Worm (Caenorhabditis elegans) whole organism, L4/young adult: ENCODE measurements around the gene srd-31.

Experiments used
- W03F9.2 ChIP-seq: fragments of 150-350 bp; optimal IDR thresholded peaks from 2 replicates; lab custom pipeline; 2014; ENCODE audit warnings: missing biosample characterization, missing genetic modification characterization
- dao-5 ChIP-seq: sonication (generic microtip); optimal IDR thresholded peaks from 2 replicates; lab custom pipeline; 2016; ENCODE audit warnings: missing genotype, missing genetic modification characterization, moderate library complexity, missing compliant biosample characterization
- him-1 ChIP-seq: sonication (generic microtip); optimal IDR thresholded peaks from 2 replicates; lab custom pipeline; 2016; ENCODE audit warnings: missing genotype, missing genetic modification reagents, missing genetic modification characterization, missing compliant biosample characterization

Gene srd-31

ce11 chrV:7639787-7640186 lies 5.2 kb upstream of the srd-31 start, which contains the start of gene F07C4.10:
TSS of gene F07C4.10 (minus strand) at chrV:7639887.
- no peak for TF ChIP-seq him-1
- TF ChIP-seq W03F9.2 (tag; lab: Kevin White, UChicago) = no peak
- no peak for TF ChIP-seq dao-5 (tag; lab: Kevin White, UChicago)

DNA sequence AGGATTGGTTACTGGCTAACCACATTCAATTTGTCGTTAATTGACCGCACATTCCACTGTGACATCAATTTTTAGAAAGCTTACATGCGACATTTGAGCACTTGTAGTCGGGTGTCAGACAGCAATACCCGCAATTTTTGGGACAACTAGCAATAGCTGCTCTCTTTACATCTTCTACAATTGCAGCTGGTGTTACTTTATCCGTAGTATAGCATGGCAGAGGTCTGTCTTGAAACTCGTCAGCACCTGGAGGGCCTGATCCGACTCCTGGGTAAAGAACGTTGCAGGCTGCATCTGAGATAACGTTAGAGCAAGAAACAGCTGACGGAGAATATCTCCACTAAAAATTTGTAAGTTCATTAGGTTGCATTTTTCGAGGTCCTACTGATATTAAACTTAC lies 4.8 kb upstream of the srd-31 start:
- no peak for TF ChIP-seq him-1
- TF ChIP-seq dao-5 (tag; lab: Kevin White, UChicago) = no peak
- TF ChIP-seq W03F9.2 (tag; lab: Kevin White, UChicago) = no peak

ce11 chrV:7637801-7638200 lies 3.2 kb upstream of the srd-31 start, which contains the start of gene clec-45:
TSS of gene clec-45 (plus strand) at chrV:7638101.
- no peak for TF ChIP-seq dao-5 (tag; lab: Kevin White, UChicago)
- TF ChIP-seq W03F9.2 (tag; lab: Kevin White, UChicago) = no peak
- no peak for TF ChIP-seq him-1

- no peak for TF ChIP-seq W03F9.2 (tag; lab: Kevin White, UChicago)
- no peak for TF ChIP-seq dao-5 (tag; lab: Kevin White, UChicago)
- TF ChIP-seq him-1 = no peak
Observed at ce11 chrV:7635469-7635868, 912 bp upstream of the srd-31 start, which contains the start of gene srd-29. TSS of gene srd-29 (plus strand) at chrV:7635769.

- no peak for TF ChIP-seq him-1
- TF ChIP-seq W03F9.2 (tag; lab: Kevin White, UChicago) = no peak
- no peak for TF ChIP-seq dao-5 (tag; lab: Kevin White, UChicago)
Observed at ce11 chrV:7631732-7632131, 2.8 kb downstream of the srd-31 start, which contains the start of gene srd-25. TSS of gene srd-25 (plus strand) at chrV:7632032.

DNA sequence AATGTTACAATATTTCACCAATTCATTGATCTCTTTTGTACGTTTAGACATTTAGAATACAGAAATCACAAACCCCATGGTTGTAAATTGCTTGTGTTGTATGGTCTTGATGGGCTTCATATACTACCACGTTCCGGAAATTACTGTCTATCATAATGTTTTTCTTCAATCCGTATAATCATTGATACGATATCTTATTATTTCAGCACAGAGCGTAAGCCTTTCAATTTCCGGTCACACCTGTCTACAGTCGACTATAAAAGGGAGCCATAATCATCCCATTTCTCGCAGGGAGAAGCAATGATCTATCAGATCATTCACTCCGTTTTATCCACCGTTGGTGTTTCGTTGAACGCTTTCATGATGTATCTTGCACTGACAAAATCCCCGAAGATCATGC lies 5.1 kb downstream of the srd-31 start, which contains the start of gene srd-30:
TSS of gene srd-30 (plus strand) at position 301 of the 400 bp plus-strand sequence.
- TF ChIP-seq dao-5 (tag; lab: Kevin White, UChicago) (no peak), W03F9.2 (tag; lab: Kevin White, UChicago) (no peak), him-1 (no peak)

DNA sequence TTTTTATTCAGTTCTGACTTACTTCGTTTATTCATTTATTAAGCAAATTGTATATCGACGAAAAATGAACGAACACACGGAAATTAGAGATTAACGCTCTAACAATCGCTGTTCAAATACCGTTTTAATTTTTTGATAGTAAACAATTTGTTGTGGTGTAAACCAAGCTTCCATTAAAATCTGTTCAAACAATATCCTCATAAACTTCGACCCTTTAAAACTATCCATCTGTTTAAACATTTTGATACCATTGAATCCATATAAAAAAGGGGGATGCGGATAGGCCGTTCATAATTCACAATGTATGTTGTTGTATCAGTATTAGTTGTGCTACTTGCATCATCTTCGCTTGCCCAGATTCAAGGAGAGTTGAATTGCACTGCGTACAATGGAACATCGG lies 8.0 kb downstream of the srd-31 start, which contains the start of gene F07C4.6:
TSS of gene F07C4.6 (plus strand) at position 301 of the 400 bp plus-strand sequence.
- no peak for TF ChIP-seq W03F9.2 (tag; lab: Kevin White, UChicago)
- TF ChIP-seq dao-5 (tag; lab: Kevin White, UChicago) = no peak
- no peak for TF ChIP-seq him-1

ce11 chrV:7624652-7625051 lies 9.9 kb downstream of the srd-31 start, which contains the start of gene grsp-4:
TSS of gene grsp-4 (plus strand) at chrV:7624952.
- TF ChIP-seq dao-5 (tag; lab: Kevin White, UChicago) (no peak), W03F9.2 (tag; lab: Kevin White, UChicago) (no peak), him-1 (no peak)

- TF ChIP-seq him-1 = no peak
- no peak for TF ChIP-seq W03F9.2 (tag; lab: Kevin White, UChicago)
- no peak for TF ChIP-seq dao-5 (tag; lab: Kevin White, UChicago)
Observed at ce11 chrV:7624152-7624551, 10.4 kb downstream of the srd-31 start, which contains the start of gene C50E3.13. TSS of gene C50E3.13 (minus strand) at chrV:7624252.

ce11 chrV:7622011-7622465 lies 12.5 kb downstream of the srd-31 start, which contains the start of gene C50E3.12:
TSS of gene C50E3.12 (minus strand) at chrV:7622061.
- TF ChIP-seq W03F9.2 (tag; lab: Kevin White, UChicago) (no peak), dao-5 (tag; lab: Kevin White, UChicago) (no peak), him-1 (no peak)

- TF ChIP-seq W03F9.2 (tag; lab: Kevin White, UChicago) (no peak), dao-5 (tag; lab: Kevin White, UChicago) (no peak), him-1 (no peak)
Observed at ce11 chrV:7618114-7618513, 16.4 kb downstream of the srd-31 start, which contains the start of gene C50E3.15. TSS of gene C50E3.15 (plus strand) at chrV:7618414.

ce11 chrV:7612044-7612443 lies 22.5 kb downstream of the srd-31 start, which contains the start of gene clec-215:
TSS of gene clec-215 (plus strand) at chrV:7612344.
- TF ChIP-seq him-1 (no peak), dao-5 (tag; lab: Kevin White, UChicago) (no peak), W03F9.2 (tag; lab: Kevin White, UChicago) (no peak)

ce11 chrV:7609698-7610420 lies 24.7 kb downstream of the srd-31 start, which contains the start of the genes folt-3 and clec-214:
TSS of gene folt-3 (minus strand) at chrV:7609748.
TSS of gene clec-214 (plus strand) at chrV:7610370.
- TF ChIP-seq him-1 (no peak), dao-5 (tag; lab: Kevin White, UChicago) (no peak), W03F9.2 (tag; lab: Kevin White, UChicago) (no peak)

- TF ChIP-seq W03F9.2 (tag; lab: Kevin White, UChicago) (no peak), him-1 (no peak), dao-5 (tag; lab: Kevin White, UChicago) (no peak)
Observed at ce11 chrV:7604858-7605257, 29.7 kb downstream of the srd-31 start, which contains the start of gene clec-213. TSS of gene clec-213 (plus strand) at chrV:7605158.
